Worm (Caenorhabditis elegans) whole organism, late embryonic: ENCODE data around the gene Y51H4A.13.

Source experiments
- C08G9.2 ChIP-seq: sonication (generic microtip); optimal IDR thresholded peaks from 2 replicates; lab custom pipeline; 2016; ENCODE audit warnings: mild to moderate bottlenecking, missing genetic modification characterization, moderate library complexity, missing compliant biosample characterization
- ceh-9 ChIP-seq: sonication (generic microtip); optimal IDR thresholded peaks from 2 replicates; lab custom pipeline; 2016; ENCODE audit warnings: mild to moderate bottlenecking, missing genetic modification characterization, inconsistent platforms, missing compliant biosample characterization
- fax-1 ChIP-seq: sonication (generic microtip); optimal IDR thresholded peaks from 2 replicates; lab custom pipeline; 2016; ENCODE audit warnings: missing genotype, missing genetic modification characterization, missing compliant biosample characterization
- nhr-11 ChIP-seq: fragments of 150-350 bp; optimal IDR thresholded peaks from 2 replicates; lab custom pipeline; 2014; ENCODE audit warnings: missing biosample characterization, missing genetic modification characterization
- nhr-232 ChIP-seq: sonication (generic microtip); optimal IDR thresholded peaks from 2 replicates; lab custom pipeline; 2016; ENCODE audit warnings: missing genetic modification characterization, missing compliant biosample characterization
- sox-2 ChIP-seq: fragments of 200-800 bp; sonication (Bioruptor generic); IDR thresholded peaks from 2 replicates; pipeline ENCODE4 v1.3.6; 2022; ENCODE audit warnings: missing genetic modification reagents, missing genetic modification characterization, missing compliant biosample characterization
- sox-4 ChIP-seq: sonication (generic microtip); optimal IDR thresholded peaks from 2 replicates; lab custom pipeline; 2017; ENCODE audit warnings: mild to moderate bottlenecking, missing genetic modification characterization, inconsistent platforms, missing compliant biosample characterization
- tbx-2 ChIP-seq: sonication (generic microtip); optimal IDR thresholded peaks from 2 replicates; lab custom pipeline; 2016; ENCODE audit warnings: missing genetic modification characterization, missing compliant biosample characterization
- ttx-3 ChIP-seq: sonication (generic microtip); optimal IDR thresholded peaks from 2 replicates; lab custom pipeline; 2016; ENCODE audit warnings: missing genetic modification reagents, missing genetic modification characterization, missing compliant biosample characterization
- unc-3 ChIP-seq, 2 experiments: fragments of 200-800 bp in 1 of 2; sonication (Bioruptor generic) in 1 of 2; sonication (generic microtip) in 1 of 2; conservative IDR thresholded peaks in 1 of 2; optimal IDR thresholded peaks in 1 of 2; 2 replicates each; pipeline versions ENCODE4 v1.3.6 to Lab custom; 2016 to 2022; ENCODE audit warnings: missing compliant biosample characterization in 2 of 2, missing genetic modification characterization in 2 of 2, missing genetic modification reagents in 1 of 2
- unc-55 ChIP-seq: sonication (generic microtip); optimal IDR thresholded peaks from 2 replicates; lab custom pipeline; 2017; ENCODE audit warnings: missing biosample characterization, missing genetic modification reagents, missing genetic modification characterization

DNA sequence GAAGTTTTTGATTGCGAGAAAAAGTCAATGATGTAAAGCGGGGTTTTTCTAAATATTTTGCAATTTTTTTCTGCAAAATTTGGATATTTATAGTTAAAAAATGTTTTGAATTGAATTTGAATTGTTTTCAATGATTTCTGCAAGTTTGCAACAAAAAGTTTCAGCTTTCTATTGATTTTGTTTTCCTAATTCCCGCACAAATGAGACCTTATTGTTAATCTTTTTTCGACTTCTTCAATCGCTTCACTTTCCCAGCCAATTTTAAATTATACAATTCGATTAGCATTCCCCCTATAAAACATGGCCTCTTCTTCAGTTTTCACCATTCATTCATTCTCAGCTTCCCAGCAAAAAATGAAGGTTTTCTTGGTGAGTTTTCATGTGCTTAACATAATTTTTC lies 15.6 kb downstream of the Y51H4A.13 start, which contains the start of gene fipr-27:
- TF ChIP-seq sox-2 (GFP tag; lab: Robert Waterston, UW), result no peak
- no peak for TF ChIP-seq ceh-9
- no peak for TF ChIP-seq tbx-2 (tag; lab: Kevin White, UChicago)
- TF ChIP-seq sox-4 (tag; lab: Kevin White, UChicago), result no peak
- no peak for TF ChIP-seq unc-3 (GFP tag; conservative IDR thresholded peaks at IDR 0.05; lab: Robert Waterston, UW)
- no peak for TF ChIP-seq unc-3 (tag; optimal IDR thresholded peaks at IDR 0.05; lab: Kevin White, UChicago)
- TF ChIP-seq fax-1 (tag; lab: Kevin White, UChicago), result no peak
- TF ChIP-seq unc-55 (GFP tag; lab: Kevin White, UChicago), result no peak
- TF ChIP-seq nhr-232 (tag; lab: Kevin White, UChicago), result no peak
- no peak for TF ChIP-seq nhr-11 (tag; lab: Kevin White, UChicago)
- no peak for TF ChIP-seq ttx-3 (tag; lab: Kevin White, UChicago)
- no peak for TF ChIP-seq C08G9.2 (tag; lab: Kevin White, UChicago)
